Fruit fly (Drosophila melanogaster) whole organism, wandering third instar larva: Measurements from ENCODE around the gene CG10435.
"Not testable (repeated sequence)": the region's sequence is repeated elsewhere in the genome, so short reads cannot be mapped to it uniquely, and the experiment has no call there.

ENCODE experiments used
- Abd-B ChIP-seq: fragments of >200 bp; optimal IDR thresholded peaks from 2 replicates; lab custom pipeline; 2017; ENCODE audit warnings: missing biosample characterization, missing genetic modification characterization
- CG32264 ChIP-seq: fragments of 200-800 bp; sonication (Bioruptor generic); optimal IDR thresholded peaks from 2 replicates; lab custom pipeline; 2016; ENCODE audit warnings: missing biosample characterization, missing genetic modification characterization
- CG9705 ChIP-seq: fragments of 200-800 bp; sonication (Bioruptor generic); optimal IDR thresholded peaks from 2 replicates; lab custom pipeline; 2018; ENCODE audit warnings: missing biosample characterization, mild to moderate bottlenecking, missing genetic modification characterization
- CrebA ChIP-seq: fragments of 200-800 bp; sonication (Bioruptor generic); optimal IDR thresholded peaks from 2 replicates; lab custom pipeline; 2016; ENCODE audit warnings: missing biosample characterization, mild to moderate bottlenecking, missing genetic modification characterization, borderline replicate concordance
- Dfd ChIP-seq: fragments of >200 bp; optimal IDR thresholded peaks from 2 replicates; lab custom pipeline; 2017; ENCODE audit warnings: missing biosample characterization, missing genetic modification characterization
- Dif ChIP-seq: fragments of 200-275, 200-300 bp; sonication (Bioruptor generic); optimal IDR thresholded peaks from 2 replicates; lab custom pipeline; 2018; ENCODE audit warnings: missing biosample characterization, missing genetic modification characterization; ENCODE audit not compliant: partially characterized antibody
- HLH106 ChIP-seq: fragments of 200-800 bp; optimal IDR thresholded peaks from 3 replicates; lab custom pipeline; 2019; ENCODE audit warnings: missing biosample characterization, mild to moderate bottlenecking, missing genetic modification characterization, moderate library complexity
- Hnf4 ChIP-seq: fragments of 200-800 bp; sonication (Bioruptor generic); optimal IDR thresholded peaks from 2 replicates; lab custom pipeline; 2016; ENCODE audit warnings: missing biosample characterization, mild to moderate bottlenecking, missing genetic modification characterization
- Hr78 ChIP-seq: fragments of >200 bp; optimal IDR thresholded peaks from 2 replicates; lab custom pipeline; 2017; ENCODE audit warnings: missing biosample characterization, missing genetic modification characterization
- Hr83 ChIP-seq: fragments of 200-300 bp; sonication (Bioruptor generic); optimal IDR thresholded peaks from 2 replicates; lab custom pipeline; 2016; ENCODE audit warnings: missing biosample characterization, mild to moderate bottlenecking, missing genetic modification characterization, moderate library complexity; ENCODE audit not compliant: poor library complexity, severe bottlenecking
- Jra ChIP-seq: sonication (Bioruptor generic); optimal IDR thresholded peaks from 2 replicates; lab custom pipeline; 2016; ENCODE audit warnings: missing biosample characterization, missing genetic modification characterization
- Mio ChIP-seq: sonication (Bioruptor generic); optimal IDR thresholded peaks from 2 replicates; lab custom pipeline; 2016; ENCODE audit warnings: missing biosample characterization, missing genetic modification characterization
- Myc ChIP-seq: fragments of >200 bp; optimal IDR thresholded peaks from 2 replicates; lab custom pipeline; 2017
- N ChIP-seq: fragments of >200 bp; optimal IDR thresholded peaks from 2 replicates; lab custom pipeline; 2018; ENCODE audit warnings: missing biosample characterization, missing external identifiers, missing genetic modification characterization
- OdsH ChIP-seq: fragments of 200-800 bp; sonication (Bioruptor generic); optimal IDR thresholded peaks from 2 replicates; lab custom pipeline; 2016; ENCODE audit warnings: missing biosample characterization, mild to moderate bottlenecking, missing genetic modification characterization
- Rel ChIP-seq, 2 experiments: fragments of 200-800 bp; sonication (Bioruptor generic) in 1 of 2; optimal IDR thresholded peaks; 2 replicates in 1 of 2; 3 replicates in 1 of 2; lab custom pipeline; 2016 to 2019; ENCODE audit warnings: mild to moderate bottlenecking in 2 of 2, missing biosample characterization in 2 of 2, missing genetic modification characterization in 2 of 2, moderate library complexity in 1 of 2
- Sp1 ChIP-seq: fragments of 200-800 bp; sonication (Bioruptor generic); optimal IDR thresholded peaks from 3 replicates; lab custom pipeline; 2019; ENCODE audit warnings: missing biosample characterization, mild to moderate bottlenecking, missing genetic modification characterization, moderate library complexity
- Vsx2 ChIP-seq: fragments of 200-300, 225-300 bp; sonication (Bioruptor generic); optimal IDR thresholded peaks from 2 replicates; lab custom pipeline; 2018; ENCODE audit warnings: missing biosample characterization, missing genetic modification characterization; ENCODE audit not compliant: partially characterized antibody
- br ChIP-seq: fragments of 200-800 bp; sonication (Bioruptor generic); optimal IDR thresholded peaks from 2 replicates; lab custom pipeline; 2016; ENCODE audit warnings: missing biosample characterization, missing genetic modification characterization
- brk ChIP-seq: fragments of 200-800 bp; sonication (Bioruptor generic); optimal IDR thresholded peaks from 2 replicates; lab custom pipeline; 2016; ENCODE audit warnings: missing biosample characterization, mild to moderate bottlenecking, missing genetic modification characterization
- dmrt93B ChIP-seq: fragments of 200-800 bp; sonication (Bioruptor generic); optimal IDR thresholded peaks from 2 replicates; lab custom pipeline; 2018; ENCODE audit warnings: missing biosample characterization, mild to moderate bottlenecking, missing genetic modification characterization
- dsf ChIP-seq: sonication (Bioruptor generic); optimal IDR thresholded peaks from 2 replicates; lab custom pipeline; 2016; ENCODE audit warnings: missing biosample characterization, missing genetic modification characterization, borderline replicate concordance
- ey ChIP-seq: fragments of 200-800 bp; sonication (Bioruptor generic); optimal IDR thresholded peaks from 2 replicates; lab custom pipeline; 2016; ENCODE audit warnings: missing biosample characterization, missing genetic modification characterization
- foxo ChIP-seq, 2 experiments: fragments of 200-800 bp; sonication (Bioruptor generic); optimal IDR thresholded peaks; 2 replicates in 1 of 2; 3 replicates in 1 of 2; lab custom pipeline; 2016 to 2017; ENCODE audit warnings: missing biosample characterization in 2 of 2, missing genetic modification characterization in 2 of 2
- fru ChIP-seq: fragments of 200-800 bp; sonication (Bioruptor generic); optimal IDR thresholded peaks from 3 replicates; lab custom pipeline; 2016; ENCODE audit warnings: missing biosample characterization, mild to moderate bottlenecking, missing genetic modification characterization
- h ChIP-seq: fragments of 200-800 bp; sonication (Bioruptor generic); optimal IDR thresholded peaks from 3 replicates; lab custom pipeline; 2016; ENCODE audit warnings: missing biosample characterization, mild to moderate bottlenecking, missing genetic modification characterization
- jim ChIP-seq: fragments of 175-275, 200-325 bp; sonication (Bioruptor generic); optimal IDR thresholded peaks from 2 replicates; lab custom pipeline; 2016; ENCODE audit warnings: missing biosample characterization, mild to moderate bottlenecking, missing genetic modification characterization
- pan ChIP-seq: fragments of >200 bp; optimal IDR thresholded peaks from 2 replicates; lab custom pipeline; 2017
- rgr ChIP-seq: fragments of 200-800 bp; sonication (Bioruptor generic); optimal IDR thresholded peaks from 3 replicates; lab custom pipeline; 2016; ENCODE audit warnings: missing biosample characterization, mild to moderate bottlenecking, missing genetic modification characterization
- sage ChIP-seq: fragments of 200-800 bp; sonication (Bioruptor generic); optimal IDR thresholded peaks from 2 replicates; lab custom pipeline; 2016; ENCODE audit warnings: missing biosample characterization, mild to moderate bottlenecking, missing genetic modification characterization
- tai ChIP-seq: sonication (Bioruptor generic); optimal IDR thresholded peaks from 2 replicates; lab custom pipeline; 2016; ENCODE audit warnings: missing biosample characterization, missing genetic modification characterization

Gene CG10435

dm6 chr3R:8049373-8049772 lies 36.4 kb upstream of the CG10435 start, which contains the start of gene CG43061:
Gene CG43061 (plus strand): TSS chr3R:8049673.
- TF ChIP-seq Dif (GFP tag; lab: Kevin White, UChicago); fru (GFP tag; lab: Kevin White, UChicago); Rel (GFP tag; optimal IDR thresholded peaks at IDR 0.05; lab: Kevin White, UChicago); Rel (tag; optimal IDR thresholded peaks at IDR 0.05; lab: Kevin White, UChicago): not testable (repeated sequence)

- not testable (repeated sequence) for TF ChIP-seq HLH106 (tag; lab: Kevin White, UChicago); Myc (lab: Kevin White, UChicago); rgr (GFP tag; lab: Kevin White, UChicago)
Measured at dm6 chr3R:8048867-8049266, 35.9 kb upstream of the CG10435 start, which contains the start of gene CG43618. Gene CG43618 (plus strand): TSS chr3R:8049167.

DNA sequence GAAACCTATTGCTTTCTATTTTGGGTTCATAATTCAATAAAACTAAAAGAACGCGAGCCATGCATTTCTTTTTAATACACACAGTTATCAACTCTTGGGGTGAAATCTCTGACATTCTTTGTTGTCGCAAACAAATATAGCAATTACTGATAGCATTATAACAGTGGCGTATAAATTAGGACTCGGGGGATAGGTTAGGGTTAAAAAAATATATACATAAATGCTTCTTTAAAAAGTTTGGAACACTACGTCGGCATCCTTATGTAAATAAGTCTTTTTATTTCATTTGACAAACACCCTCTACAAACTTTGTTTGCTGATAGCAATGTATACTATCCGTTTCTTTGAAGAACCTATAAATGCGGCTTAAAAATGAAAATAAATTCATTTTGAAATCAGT lies 27.8 kb upstream of the CG10435 start, which contains the start of gene CG43060:
CG43060 (plus strand) TSS at position 382 of the 400 bp plus-strand sequence.
- TF ChIP-seq brk = no peak
- no peak for TF ChIP-seq Hr78
- no peak for TF ChIP-seq HLH106 (tag; lab: Kevin White, UChicago)
- peak; percentile 16 for TF ChIP-seq ey
- TF ChIP-seq OdsH (GFP tag; lab: Kevin White, UChicago) = peak; percentile 10
- TF ChIP-seq Rel (GFP tag; optimal IDR thresholded peaks at IDR 0.05; lab: Kevin White, UChicago) = no peak
- no peak for TF ChIP-seq Rel (tag; optimal IDR thresholded peaks at IDR 0.05; lab: Kevin White, UChicago)
- TF ChIP-seq jim (GFP tag; lab: Kevin White, UChicago) = no peak
- TF ChIP-seq rgr (GFP tag; lab: Kevin White, UChicago) = peak; percentile 38
- no peak for TF ChIP-seq CG32264 (GFP tag; lab: Kevin White, UChicago)
- peak; percentile 16 for TF ChIP-seq fru (GFP tag; lab: Kevin White, UChicago)
- TF ChIP-seq Mio (GFP tag; lab: Kevin White, UChicago) = no peak
- no peak for TF ChIP-seq tai
- TF ChIP-seq dsf (GFP tag; lab: Kevin White, UChicago) = no peak
- TF ChIP-seq Sp1 (GFP tag; lab: Kevin White, UChicago) = no peak
- TF ChIP-seq foxo (GFP tag; optimal IDR thresholded peaks at IDR 0.05; lab: Kevin White, UChicago) = peak in 1 of 2 experiments; percentile 27
- peak; percentile 11 for TF ChIP-seq h
- TF ChIP-seq N = no peak
- no peak for TF ChIP-seq CrebA (GFP tag; lab: Kevin White, UChicago)

- no peak for TF ChIP-seq N
- no peak for TF ChIP-seq Abd-B (GFP tag; lab: Kevin White, UChicago)
- no peak for TF ChIP-seq dmrt93B (GFP tag; lab: Kevin White, UChicago)
- no peak for TF ChIP-seq ey
- TF ChIP-seq pan = no peak
- TF ChIP-seq OdsH (GFP tag; lab: Kevin White, UChicago) = no peak
- no peak for TF ChIP-seq tai
- no peak for TF ChIP-seq CG9705 (GFP tag; lab: Kevin White, UChicago)
- TF ChIP-seq Rel (GFP tag; optimal IDR thresholded peaks at IDR 0.05; lab: Kevin White, UChicago) = no peak
- no peak for TF ChIP-seq Rel (tag; optimal IDR thresholded peaks at IDR 0.05; lab: Kevin White, UChicago)
- TF ChIP-seq Sp1 (GFP tag; lab: Kevin White, UChicago) = no peak
- TF ChIP-seq Jra (GFP tag; lab: Kevin White, UChicago) = no peak
Measured at dm6 chr3R:8038927-8039326, 25.9 kb upstream of the CG10435 start.

dm6 chr3R:8037896-8038295 lies 24.9 kb upstream of the CG10435 start:
- TF ChIP-seq Vsx2 (GFP tag; lab: Kevin White, UChicago) (no peak), HLH106 (tag; lab: Kevin White, UChicago) (peak; percentile 42), fru (GFP tag; lab: Kevin White, UChicago) (peak; percentile 46), Abd-B (GFP tag; lab: Kevin White, UChicago) (no peak), Jra (GFP tag; lab: Kevin White, UChicago) (no peak), Hr83 (GFP tag; lab: Kevin White, UChicago) (no peak), dmrt93B (GFP tag; lab: Kevin White, UChicago) (no peak), Dfd (GFP tag; lab: Kevin White, UChicago) (no peak), ey (no peak), foxo (GFP tag; optimal IDR thresholded peaks at IDR 0.05; lab: Kevin White, UChicago) (peak in 1 of 2 experiments; percentile 53), pan (no peak), brk (no peak), rgr (GFP tag; lab: Kevin White, UChicago) (peak; percentile 48), Hnf4 (GFP tag; lab: Kevin White, UChicago) (peak; percentile 27), br (GFP tag; lab: Kevin White, UChicago) (peak; percentile 1), h (peak; percentile 23), sage (GFP tag; lab: Kevin White, UChicago) (no peak)
